Worm (Caenorhabditis elegans): ENCODE measurements around the gene F22E12.1.

F22E12.1 gene

DNA sequence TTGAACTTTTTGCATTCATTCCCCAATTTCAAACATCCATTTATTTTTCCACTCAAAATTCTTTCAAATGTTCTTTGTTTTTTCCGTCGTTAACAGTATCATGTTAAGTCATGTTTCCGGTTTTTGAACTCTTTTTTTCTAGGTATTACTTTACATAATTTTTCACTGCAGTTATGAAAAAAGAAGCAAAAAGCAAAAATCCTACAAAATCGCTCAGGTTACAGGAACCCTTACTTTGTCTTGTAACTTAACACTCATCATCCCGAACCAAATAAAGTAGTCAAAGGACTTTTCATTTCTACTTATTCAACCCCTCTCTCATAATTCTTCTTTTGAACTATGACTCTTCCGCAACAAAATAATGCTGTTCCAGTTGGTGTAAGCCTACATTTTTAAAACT lies 34.3 kb upstream of the F22E12.1 start, which contains the start of gene aqp-5 (continued):
- TF ChIP-seq Y22D7AL.16 (tag; optimal IDR thresholded peaks at IDR 0.05) (no peak), unc-42 (tag; optimal IDR thresholded peaks at IDR 0.05) (no peak)

DNA sequence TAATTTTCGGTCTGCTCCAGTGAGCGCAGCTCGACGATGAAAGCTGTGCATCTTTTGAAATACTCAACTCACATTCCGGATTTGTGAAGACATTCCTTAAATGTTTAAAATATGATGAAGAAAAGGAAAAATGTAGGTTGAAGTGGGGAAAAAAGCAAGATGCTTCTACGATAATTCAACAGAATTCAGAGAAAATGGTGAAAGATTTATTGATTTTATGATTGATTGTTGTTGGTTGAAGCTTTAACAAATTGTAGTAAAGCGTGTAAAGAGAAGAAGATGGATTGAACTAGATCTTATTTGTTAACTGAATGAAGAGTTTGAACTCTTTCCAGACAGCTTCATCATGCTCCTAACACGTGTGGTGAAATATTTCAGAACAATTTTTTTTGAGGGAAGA lies 32.9 kb upstream of the F22E12.1 start, which contains the start of gene ncx-5:
Gene ncx-5, minus strand, starts transcription at position 101 of the 400 bp plus-strand sequence.
- TF ChIP-seq ceh-24 (tag; optimal IDR thresholded peaks at IDR 0.05) (no peak), unc-86 (tag; optimal IDR thresholded peaks at IDR 0.05) (no peak), elt-2 (tag; optimal IDR thresholded peaks at IDR 0.05) (no peak), unc-42 (tag; optimal IDR thresholded peaks at IDR 0.05) (no peak)

DNA sequence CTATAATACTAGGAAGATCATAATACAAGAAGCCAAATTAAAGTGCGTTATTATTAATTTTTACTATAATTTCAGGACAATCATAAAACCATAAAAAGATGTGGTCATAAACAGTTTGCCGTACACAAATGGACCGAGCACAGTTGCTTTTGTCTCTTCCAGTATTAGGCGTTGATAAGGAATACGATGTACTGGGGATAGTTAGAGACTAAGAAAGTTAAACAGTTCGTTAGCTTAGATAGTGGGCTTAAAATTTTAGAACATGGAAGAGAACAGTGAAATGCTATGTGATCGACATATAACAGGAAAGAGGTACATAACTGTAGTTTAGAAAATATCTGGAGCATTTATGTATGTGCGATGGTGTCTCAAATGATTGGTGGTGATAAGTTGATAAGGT lies 28.2 kb upstream of the F22E12.1 start:
- TF ChIP-seq elt-2 (tag; optimal IDR thresholded peaks at IDR 0.05) (peak; percentile 43), odd-2 (tag; optimal IDR thresholded peaks at IDR 0.05) (no peak), che-1 (tag; optimal IDR thresholded peaks at IDR 0.05) (no peak), pha-4 (tag; optimal IDR thresholded peaks at IDR 0.05) (no peak)

DNA sequence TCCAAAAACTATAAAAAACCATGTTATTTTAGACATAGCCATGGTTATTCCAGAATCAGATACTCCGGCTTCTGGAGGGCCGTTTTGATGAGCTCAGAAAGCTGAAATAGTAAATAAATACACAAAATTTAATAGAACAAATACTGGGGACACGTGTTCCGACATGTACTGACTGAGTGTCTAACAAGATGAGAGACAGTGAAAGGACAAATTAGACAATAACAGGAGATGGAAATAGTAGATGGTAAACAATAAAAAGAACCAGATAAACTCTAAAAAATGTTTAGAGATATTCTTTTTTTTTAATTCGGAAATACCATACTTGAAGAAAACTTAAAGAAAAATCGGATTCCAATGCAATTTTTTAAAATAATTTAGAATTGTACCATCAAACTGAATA lies 27.5 kb upstream of the F22E12.1 start, which contains the start of gene Y32F6B.1:
Gene Y32F6B.1, minus strand, starts transcription at position 101 of the 400 bp plus-strand sequence.
- TF ChIP-seq unc-55 (GFP tag; optimal IDR thresholded peaks at IDR 0.05) (no peak), ceh-31 (tag; optimal IDR thresholded peaks at IDR 0.05) (no peak)

DNA sequence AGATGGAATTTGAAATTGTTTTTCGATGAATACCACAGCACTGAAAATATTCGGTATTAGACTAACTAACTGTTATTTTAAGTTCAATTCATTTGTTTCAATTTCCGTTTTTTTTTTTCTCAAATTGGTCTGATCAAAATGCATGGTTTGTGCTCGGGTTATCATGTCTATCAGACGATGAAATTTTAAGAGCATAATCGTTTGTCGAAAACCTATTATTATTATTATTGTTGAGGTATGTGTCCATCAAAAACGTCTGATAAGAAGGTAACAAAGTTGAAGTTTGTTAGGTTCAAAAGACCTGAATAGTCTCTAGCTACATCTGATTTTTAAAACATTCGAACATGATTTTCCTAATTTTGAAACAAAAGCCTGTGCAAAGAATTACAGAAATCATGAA lies 26.8 kb upstream of the F22E12.1 start:
- TF ChIP-seq K02D7.2 (tag; optimal IDR thresholded peaks at IDR 0.05) (no peak), mec-3 (tag; optimal IDR thresholded peaks at IDR 0.05; ENCODE audit: borderline replicate concordance) (no peak), hlh-30 (tag; optimal IDR thresholded peaks at IDR 0.05; ENCODE audit: insufficient read depth) (no peak), dve-1 (tag; optimal IDR thresholded peaks at IDR 0.05) (no peak), che-1 (tag; optimal IDR thresholded peaks at IDR 0.05) (no peak)

DNA sequence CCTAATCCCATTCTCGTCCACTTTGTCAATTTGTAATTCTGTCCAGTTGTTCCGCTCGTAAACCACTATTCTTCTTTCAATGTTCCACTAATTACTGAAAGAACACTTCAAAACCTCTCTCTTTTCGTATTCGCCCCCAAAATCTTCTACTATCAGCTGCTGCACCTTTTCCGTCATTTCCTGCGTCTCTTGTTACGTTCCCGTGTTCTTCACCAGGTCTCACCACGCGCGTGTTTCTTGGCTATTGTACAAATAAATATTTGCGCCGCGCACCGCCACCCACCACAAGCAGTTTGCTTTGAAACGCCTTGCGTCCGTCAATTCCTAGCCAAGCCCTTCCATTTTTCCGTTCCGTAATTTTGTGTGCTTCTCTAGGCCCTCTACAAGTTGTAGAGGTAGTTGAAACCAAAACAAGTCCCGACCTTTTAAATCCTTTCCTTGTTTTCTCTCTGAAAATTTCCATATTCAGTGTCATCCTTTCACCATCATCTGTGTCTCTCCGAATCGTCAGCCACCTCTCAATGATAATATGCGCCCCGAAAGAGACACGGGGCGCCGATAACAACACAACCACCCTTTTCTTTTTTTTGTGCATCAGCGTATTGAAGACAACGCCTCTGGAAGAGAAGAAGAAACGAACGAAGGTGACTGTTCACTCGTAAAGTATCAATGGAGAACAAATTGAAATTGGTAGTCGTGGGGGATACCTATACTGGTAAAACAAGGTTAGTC lies 21.1 kb upstream of the F22E12.1 start, which contains the start of the genes crp-1 and Y32F6B.9:
Gene crp-1, plus strand, starts transcription at position 468 of the 732 bp plus-strand sequence.
Gene Y32F6B.9, plus strand, starts transcription at position 603 of the 732 bp plus-strand sequence.
- TF ChIP-seq ceh-48 (tag; optimal IDR thresholded peaks at IDR 0.05): no peak
- TF ChIP-seq sox-4 (tag; optimal IDR thresholded peaks at IDR 0.05): peak; percentile 15
- TF ChIP-seq dve-1 (tag; optimal IDR thresholded peaks at IDR 0.05): no peak
- TF ChIP-seq hlh-15 (tag; optimal IDR thresholded peaks at IDR 0.05): no peak
- TF ChIP-seq ceh-34 (tag; optimal IDR thresholded peaks at IDR 0.05): peak; percentile 39
- TF ChIP-seq ceh-2 (tag; optimal IDR thresholded peaks at IDR 0.05): peak; percentile 37
- TF ChIP-seq mec-3 (tag; optimal IDR thresholded peaks at IDR 0.05; ENCODE audit: borderline replicate concordance): peak; percentile 22

DNA sequence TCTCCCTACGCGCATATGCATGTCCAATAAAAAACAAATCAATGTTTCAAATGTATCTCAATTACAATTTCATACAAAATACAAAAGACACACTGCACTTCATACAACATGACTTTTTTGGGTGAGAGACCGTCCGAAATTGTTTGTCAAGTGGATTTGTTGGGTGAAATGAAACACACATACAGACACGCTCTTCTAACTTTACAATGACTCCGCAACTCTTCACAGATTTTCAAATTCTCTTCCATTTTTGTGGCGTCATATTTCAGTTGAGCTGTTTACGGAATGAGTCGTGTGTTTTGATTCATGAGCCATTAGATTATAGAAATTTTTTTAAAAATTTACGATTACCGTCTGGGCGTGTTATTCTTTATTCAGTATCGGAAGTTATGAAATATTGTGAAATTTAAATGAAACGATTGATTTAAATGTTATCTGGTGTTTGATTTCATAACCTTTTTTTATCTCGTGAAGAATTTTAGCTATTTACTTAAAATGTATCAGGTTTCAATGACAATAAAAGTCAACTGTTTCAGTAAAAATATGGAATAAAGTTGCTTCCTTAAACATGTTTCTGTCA lies 19.8 kb upstream of the F22E12.1 start:
- TF ChIP-seq rnt-1 (tag; optimal IDR thresholded peaks at IDR 0.05) (no peak), lim-6 (tag; optimal IDR thresholded peaks at IDR 0.05) (no peak)

DNA sequence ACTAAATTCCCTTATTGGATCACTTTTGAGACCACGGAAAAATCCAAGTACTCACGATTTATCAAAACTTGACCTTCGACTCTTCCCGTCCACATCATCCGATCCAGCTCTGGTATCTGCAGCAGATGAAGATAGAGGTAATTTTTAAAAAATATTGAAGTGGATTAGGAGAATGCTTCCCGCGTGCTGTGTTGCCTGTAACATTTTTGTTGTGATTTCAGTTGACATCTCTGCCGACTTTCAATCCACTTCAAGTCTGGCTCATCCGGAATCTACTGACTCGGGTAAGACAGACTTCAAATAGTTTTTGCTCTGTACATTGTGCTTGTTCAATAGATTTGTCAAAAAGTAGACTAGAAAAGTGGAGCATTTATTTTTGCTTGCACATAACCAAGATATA lies 18.3 kb upstream of the F22E12.1 start:
- TF ChIP-seq pat-9 (tag; optimal IDR thresholded peaks at IDR 0.05) (no peak), ceh-45 (GFP tag; IDR thresholded peaks at IDR 0.05) (no peak), che-1 (tag; optimal IDR thresholded peaks at IDR 0.05) (no peak), ama-1 (optimal IDR thresholded peaks at IDR 0.05) (no peak), pqm-1 (tag; optimal IDR thresholded peaks at IDR 0.05) (no peak), ztf-16 (tag; optimal IDR thresholded peaks at IDR 0.05) (no peak), pha-4 (tag; optimal IDR thresholded peaks at IDR 0.05) (no peak), unc-42 (tag; optimal IDR thresholded peaks at IDR 0.05) (no peak), ceh-18 (tag; optimal IDR thresholded peaks at IDR 0.05) (no peak), zip-5 (tag; optimal IDR thresholded peaks at IDR 0.05) (no peak), dve-1 (tag; optimal IDR thresholded peaks at IDR 0.05) (no peak)
